Fruit fly (Drosophila melanogaster) ovary, adult (tissue): Measurements from ENCODE around the gene Cf2.
A peak's percentile ranks its signal among the peaks of the same experiment; 100 is the strongest.

Experiments
- CG17801 ChIP-seq: fragments of 200-800 bp; optimal IDR thresholded peaks from 2 replicates; lab custom pipeline; 2019; ENCODE audit warnings: missing biosample characterization, mild to moderate bottlenecking, missing genetic modification characterization, moderate library complexity; ENCODE audit not compliant: partially characterized antibody

The Cf2 gene

dm6 chr2L:4883023-4883392 lies at the start of gene Cf2, which contains the start of gene CG3008:
TSS of gene Cf2 (minus strand) at chr2L:4883107.
TSS of gene CG3008 (plus strand) at chr2L:4883298.
- peak; percentile 68 for TF ChIP-seq CG17801

dm6 chr2L:4932284-4932683 lies 49.4 kb upstream of the Cf2 start, which contains the start of gene hoe1:
TSS of gene hoe1 (minus strand) at chr2L:4932384.
- no peak for TF ChIP-seq CG17801

- no peak for TF ChIP-seq CG17801
Observed at dm6 chr2L:4930541-4930940, 47.6 kb upstream of the Cf2 start.

dm6 chr2L:4928340-4928739 lies 45.4 kb upstream of the Cf2 start:
- no peak for TF ChIP-seq CG17801

dm6 chr2L:4916738-4917137 lies 33.8 kb upstream of the Cf2 start:
- TF ChIP-seq CG17801: no peak

- peak; percentile 99 for TF ChIP-seq CG17801
Observed at dm6 chr2L:4915715-4916153, 32.8 kb upstream of the Cf2 start.

- TF ChIP-seq CG17801: peak; percentile 79
Observed at dm6 chr2L:4907986-4908385, 25.1 kb upstream of the Cf2 start.

dm6 chr2L:4906546-4907250 lies 23.8 kb upstream of the Cf2 start, which contains the start of gene snsl:
TSS of gene snsl (minus strand) at chr2L:4906762.
- peak; percentile 64 for TF ChIP-seq CG17801

- TF ChIP-seq CG17801: no peak
Observed at dm6 chr2L:4905365-4906280, 22.7 kb upstream of the Cf2 start.

dm6 chr2L:4903838-4904237 lies 20.9 kb upstream of the Cf2 start:
- TF ChIP-seq CG17801: no peak

- no peak for TF ChIP-seq CG17801
Observed at dm6 chr2L:4899599-4900559, 17.0 kb upstream of the Cf2 start.

dm6 chr2L:4898165-4898564 lies 15.3 kb upstream of the Cf2 start:
- TF ChIP-seq CG17801: no peak

dm6 chr2L:4896484-4897205 lies 13.7 kb upstream of the Cf2 start:
- no peak for TF ChIP-seq CG17801

dm6 chr2L:4895902-4896301 lies 13.0 kb upstream of the Cf2 start:
- TF ChIP-seq CG17801: no peak

- TF ChIP-seq CG17801: no peak
Observed at dm6 chr2L:4893612-4894011, 10.7 kb upstream of the Cf2 start.
